Worm (Caenorhabditis elegans) whole organism, young adult: ENCODE measurements around the gene F46B3.7.

Experiments
- B0019.2 ChIP-seq: fragments of 200-800 bp; sonication (Bioruptor generic); conservative IDR thresholded peaks from 2 replicates; pipeline ENCODE4 v1.3.6; 2022; ENCODE audit warnings: missing genetic modification reagents, missing genetic modification characterization, missing compliant biosample characterization
- B0035.1 ChIP-seq: sonication (generic microtip); optimal IDR thresholded peaks from 2 replicates; lab custom pipeline; 2016; ENCODE audit warnings: missing genetic modification characterization, mild to moderate bottlenecking, missing compliant biosample characterization, missing genotype, missing genetic modification reagents
- B0261.1 ChIP-seq: sonication (generic microtip); optimal IDR thresholded peaks from 2 replicates; lab custom pipeline; 2016; ENCODE audit warnings: mild to moderate bottlenecking, missing genetic modification characterization, moderate library complexity, missing compliant biosample characterization
- B0336.3 ChIP-seq: fragments of 200-800 bp; sonication (Bioruptor generic); IDR thresholded peaks from 2 replicates; pipeline ENCODE4 v1.3.6; 2022; ENCODE audit warnings: missing genetic modification characterization, missing compliant biosample characterization
- C17E4.6 ChIP-seq: fragments of 200-800 bp; sonication (Bioruptor generic); IDR thresholded peaks from 2 replicates; pipeline ENCODE4 v1.3.6; 2022; ENCODE audit warnings: missing genetic modification reagents, missing genetic modification characterization, missing compliant biosample characterization
- D2030.7 ChIP-seq: fragments of 200-800 bp; sonication (Bioruptor generic); IDR thresholded peaks from 2 replicates; pipeline ENCODE4 v1.3.6; 2022; ENCODE audit warnings: missing genetic modification reagents, missing genetic modification characterization, missing compliant biosample characterization
- F22D6.2 ChIP-seq: sonication (generic microtip); optimal IDR thresholded peaks from 2 replicates; lab custom pipeline; 2016; ENCODE audit warnings: mild to moderate bottlenecking, missing genetic modification characterization, missing compliant biosample characterization
- F33H1.4 ChIP-seq: fragments of 200-800 bp; sonication (Bioruptor generic); IDR thresholded peaks from 2 replicates; pipeline ENCODE4 v1.3.6; 2022; ENCODE audit warnings: missing genetic modification reagents, missing genetic modification characterization, missing compliant biosample characterization
- F37B4.10 ChIP-seq: fragments of 200-800 bp; sonication (Bioruptor generic); IDR thresholded peaks from 2 replicates; pipeline ENCODE4 v1.3.6; 2022; ENCODE audit warnings: missing genetic modification characterization, missing compliant biosample characterization
- F39B2.1 ChIP-seq: fragments of 200-800 bp; sonication (Bioruptor generic); IDR thresholded peaks from 2 replicates; pipeline ENCODE4 v1.3.6; 2022; ENCODE audit warnings: missing genetic modification reagents, missing genetic modification characterization, missing compliant biosample characterization
- F49E8.2 ChIP-seq: sonication (generic microtip); optimal IDR thresholded peaks from 3 replicates; lab custom pipeline; 2017; ENCODE audit warnings: missing genetic modification characterization, mild to moderate bottlenecking, missing compliant biosample characterization, antibody characterized with exemption, moderate library complexity; ENCODE audit not compliant: insufficient read depth
- F55B11.4 ChIP-seq: sonication (generic microtip); optimal IDR thresholded peaks from 2 replicates; lab custom pipeline; 2016; ENCODE audit warnings: missing compliant biosample characterization, missing genetic modification characterization, borderline replicate concordance; ENCODE audit not compliant: insufficient read depth
- F57A8.1 ChIP-seq: fragments of 200-800 bp; sonication (Bioruptor generic); optimal IDR thresholded peaks from 2 replicates; lab custom pipeline; 2018; ENCODE audit warnings: mild to moderate bottlenecking, missing genetic modification characterization, moderate library complexity, missing compliant biosample characterization
- K11D2.4 ChIP-seq: fragments of 200-800 bp; sonication (Bioruptor generic); IDR thresholded peaks from 2 replicates; pipeline ENCODE4 v1.3.6; 2022; ENCODE audit warnings: missing genetic modification reagents, missing genetic modification characterization, missing compliant biosample characterization
- T07F8.4 ChIP-seq: sonication (generic microtip); optimal IDR thresholded peaks from 2 replicates; lab custom pipeline; 2016; ENCODE audit warnings: mild to moderate bottlenecking, missing genetic modification characterization, moderate library complexity, missing compliant biosample characterization
- Y53G8AR.9 ChIP-seq: fragments of 200-800 bp; sonication (Bioruptor generic); conservative IDR thresholded peaks from 2 replicates; pipeline ENCODE4 v1.3.6; 2022; ENCODE audit warnings: missing genetic modification reagents, missing genetic modification characterization, missing compliant biosample characterization
- ama-1 ChIP-seq, 3 experiments: fragments of 150-350 bp in 1 of 3; sonication (generic microtip) in 2 of 3; optimal IDR thresholded peaks; 2 replicates each; lab custom pipeline; 2014 to 2018; ENCODE audit warnings: missing biosample characterization in 2 of 3, missing genetic modification characterization in 2 of 3, missing genetic modification reagents in 2 of 3
- aptf-2 ChIP-seq: fragments of 200-800 bp; sonication (Bioruptor generic); conservative IDR thresholded peaks from 2 replicates; pipeline ENCODE4 v1.3.6; 2022; ENCODE audit warnings: missing genetic modification reagents, missing genetic modification characterization, missing compliant biosample characterization
- aptf-3 ChIP-seq: fragments of 200-800 bp; sonication (Bioruptor generic); IDR thresholded peaks from 2 replicates; pipeline ENCODE4 v1.3.6; 2022; ENCODE audit warnings: missing genetic modification characterization, missing compliant biosample characterization
- ccch-3 ChIP-seq: fragments of 200-800 bp; sonication (Bioruptor generic); optimal IDR thresholded peaks from 2 replicates; lab custom pipeline; 2018; ENCODE audit warnings: mild to moderate bottlenecking, missing genetic modification characterization, missing compliant biosample characterization
- ceh-58 ChIP-seq: fragments of 200-800 bp; sonication (Bioruptor generic); IDR thresholded peaks from 2 replicates; pipeline ENCODE4 v1.3.6; 2022; ENCODE audit warnings: missing genetic modification characterization, missing compliant biosample characterization
- ceh-91 ChIP-seq: fragments of 200-800 bp; sonication (Bioruptor generic); IDR thresholded peaks from 2 replicates; pipeline ENCODE4 v1.3.6; 2022; ENCODE audit warnings: missing genetic modification reagents, missing genetic modification characterization, missing compliant biosample characterization
- chd-7 ChIP-seq: sonication (generic microtip); optimal IDR thresholded peaks from 2 replicates; lab custom pipeline; 2016; ENCODE audit warnings: mild to moderate bottlenecking, missing genetic modification characterization, moderate library complexity, missing compliant biosample characterization
- dox-1 ChIP-seq: fragments of 200-800 bp; sonication (Bioruptor generic); IDR thresholded peaks from 2 replicates; pipeline ENCODE4 v1.3.6; 2022; ENCODE audit warnings: missing genetic modification reagents, missing genetic modification characterization, missing compliant biosample characterization
- dpff-1 ChIP-seq: sonication (generic microtip); optimal IDR thresholded peaks from 2 replicates; lab custom pipeline; 2017; ENCODE audit warnings: mild to moderate bottlenecking, missing genetic modification characterization, missing compliant biosample characterization
- dpl-1 ChIP-seq: fragments of 150-350 bp; optimal IDR thresholded peaks from 2 replicates; lab custom pipeline; 2014; ENCODE audit warnings: missing biosample characterization, missing genetic modification reagents, missing genetic modification characterization
- ekl-4 ChIP-seq: fragments of 200-800 bp; sonication (Bioruptor generic); IDR thresholded peaks from 2 replicates; pipeline ENCODE4 v1.3.6; 2022; ENCODE audit warnings: missing genetic modification reagents, missing genetic modification characterization, missing compliant biosample characterization
- fkh-3 ChIP-seq: sonication (generic microtip); optimal IDR thresholded peaks from 2 replicates; lab custom pipeline; 2016; ENCODE audit warnings: mild to moderate bottlenecking, missing genetic modification characterization, missing compliant biosample characterization
- hlh-12 ChIP-seq: sonication (generic microtip); optimal IDR thresholded peaks from 2 replicates; lab custom pipeline; 2016; ENCODE audit warnings: missing genetic modification characterization, missing compliant biosample characterization
- hmg-20 ChIP-seq: fragments of 200-800 bp; sonication (Bioruptor generic); IDR thresholded peaks from 2 replicates; pipeline ENCODE4 v1.3.6; 2022; ENCODE audit warnings: missing genetic modification reagents, missing genetic modification characterization, missing compliant biosample characterization
- hsf-1 ChIP-seq: fragments of 200-800 bp; sonication (Bioruptor generic); IDR thresholded peaks from 2 replicates; pipeline ENCODE4 v1.3.6; 2022; ENCODE audit warnings: missing genetic modification reagents, missing genetic modification characterization, missing compliant biosample characterization
- let-607 ChIP-seq, 2 experiments: fragments of 200-800 bp in 1 of 2; sonication (Bioruptor generic) in 1 of 2; sonication (generic microtip) in 1 of 2; optimal IDR thresholded peaks; 2 replicates each; lab custom pipeline; 2016 to 2018; ENCODE audit warnings: mild to moderate bottlenecking in 2 of 2, missing compliant biosample characterization in 2 of 2, missing genetic modification characterization in 2 of 2, moderate library complexity in 2 of 2, missing genotype in 1 of 2
- lin-35 ChIP-seq, 3 experiments: fragments of 150-350 bp in 2 of 3; sonication (generic microtip) in 1 of 3; optimal IDR thresholded peaks; 2 replicates each; lab custom pipeline; 2014 to 2018; ENCODE audit warnings: missing biosample characterization in 3 of 3, missing genetic modification characterization in 3 of 3, missing genetic modification reagents in 3 of 3
- lir-1 ChIP-seq: fragments of 200-800 bp; sonication (Bioruptor generic); conservative IDR thresholded peaks from 2 replicates; pipeline ENCODE4 v1.3.6; 2022; ENCODE audit warnings: missing genetic modification reagents, missing genetic modification characterization, missing compliant biosample characterization
- madf-10 ChIP-seq: sonication (generic microtip); optimal IDR thresholded peaks from 2 replicates; lab custom pipeline; 2016; ENCODE audit warnings: mild to moderate bottlenecking, missing genetic modification characterization, missing compliant biosample characterization
- madf-3 ChIP-seq: fragments of 200-800 bp; sonication (Bioruptor generic); IDR thresholded peaks from 2 replicates; pipeline ENCODE4 v1.3.6; 2022; ENCODE audit warnings: missing genetic modification reagents, missing genetic modification characterization, missing compliant biosample characterization
- nfya-1 ChIP-seq: sonication (generic microtip); optimal IDR thresholded peaks from 2 replicates; lab custom pipeline; 2017; ENCODE audit warnings: antibody characterized with exemption, missing compliant biosample characterization, missing genetic modification characterization, borderline replicate concordance; ENCODE audit not compliant: insufficient read depth
- nfyb-1 ChIP-seq: fragments of 200-800 bp; sonication (Bioruptor generic); IDR thresholded peaks from 2 replicates; pipeline ENCODE4 v1.3.6; 2022; ENCODE audit warnings: missing genetic modification reagents, missing genetic modification characterization, missing compliant biosample characterization
- nhr-90 ChIP-seq: sonication (generic microtip); optimal IDR thresholded peaks from 2 replicates; lab custom pipeline; 2016; ENCODE audit warnings: missing genotype, mild to moderate bottlenecking, missing genetic modification characterization, missing compliant biosample characterization
- pha-4 ChIP-seq: fragments of 150-350 bp; sonication (generic microtip); optimal IDR thresholded peaks from 2 replicates; lab custom pipeline; 2014; ENCODE audit warnings: missing biosample characterization, missing genetic modification reagents, missing genetic modification characterization
- rpc-1 ChIP-seq, 2 experiments: fragments of 150-350 bp in 1 of 2; sonication (generic microtip) in 1 of 2; optimal IDR thresholded peaks; 2 replicates each; lab custom pipeline; 2014 to 2018; ENCODE audit warnings: missing biosample characterization in 1 of 2, missing genetic modification characterization in 1 of 2, missing genetic modification reagents in 1 of 2, missing genotype in 1 of 2
- somi-1 ChIP-seq: fragments of 200-800 bp; sonication (Bioruptor generic); optimal IDR thresholded peaks from 2 replicates; lab custom pipeline; 2018; ENCODE audit warnings: mild to moderate bottlenecking, missing genetic modification characterization, missing compliant biosample characterization
- tbx-9 ChIP-seq: sonication (generic microtip); optimal IDR thresholded peaks from 2 replicates; lab custom pipeline; 2016; ENCODE audit warnings: borderline replicate concordance, missing genetic modification characterization, inconsistent platforms, missing compliant biosample characterization
- xnd-1 ChIP-seq: sonication (generic microtip); optimal IDR thresholded peaks from 2 replicates; lab custom pipeline; 2016; ENCODE audit warnings: missing genotype, missing genetic modification reagents, missing genetic modification characterization, missing compliant biosample characterization
- zfh-2 ChIP-seq: fragments of 200-800 bp; sonication (Bioruptor generic); conservative IDR thresholded peaks from 2 replicates; pipeline ENCODE4 v1.3.6; 2022; ENCODE audit warnings: missing genetic modification reagents, missing genetic modification characterization, missing compliant biosample characterization
- zim-3 ChIP-seq: sonication (generic microtip); optimal IDR thresholded peaks from 2 replicates; lab custom pipeline; 2017; ENCODE audit warnings: mild to moderate bottlenecking, missing genetic modification characterization, moderate library complexity, missing compliant biosample characterization
- ztf-6 ChIP-seq: fragments of 200-800 bp; sonication (Bioruptor generic); IDR thresholded peaks from 2 replicates; pipeline ENCODE4 v1.3.6; 2022; ENCODE audit warnings: missing genetic modification reagents, missing genetic modification characterization, missing compliant biosample characterization

The F46B3.7 gene

DNA sequence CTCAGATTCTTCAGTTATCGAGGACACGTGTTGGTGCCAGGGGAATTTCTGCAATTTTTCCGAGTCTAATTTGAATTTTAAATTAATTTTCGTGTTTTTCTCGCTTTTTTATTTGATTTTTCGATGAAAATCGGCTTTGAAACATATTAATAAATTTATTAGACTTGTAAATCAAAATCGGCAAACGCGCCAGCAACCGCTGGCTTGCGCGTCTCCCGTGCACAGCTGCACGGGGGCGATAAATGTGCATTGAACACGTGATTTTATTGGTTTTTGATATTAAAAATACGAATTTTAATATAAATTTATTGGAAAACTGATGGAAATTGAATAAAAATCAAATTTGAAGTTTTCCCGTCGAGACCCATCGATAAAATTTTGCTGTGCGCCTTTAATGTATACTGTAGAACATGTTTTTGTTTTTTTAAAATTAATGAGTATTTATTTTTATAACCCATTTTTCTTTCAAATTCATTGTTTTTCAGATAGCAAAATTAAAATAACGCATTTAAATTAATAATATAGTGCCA, 38.0 kb downstream of the F46B3.7 start, which contains the start of gene F26F2.7 (continued):
- no peak for TF ChIP-seq ceh-58 (GFP tag; lab: Robert Waterston, UW)
- no peak for TF ChIP-seq nfya-1 (tag; lab: Kevin White, UChicago)
- peak; percentile 59 for TF ChIP-seq dpl-1
- no peak for TF ChIP-seq zim-3 (tag; lab: Kevin White, UChicago)
- no peak for TF ChIP-seq hsf-1 (GFP tag; lab: Robert Waterston, UW)
- no peak for TF ChIP-seq T07F8.4 (tag; lab: Kevin White, UChicago)
- peak; percentile 34 for TF ChIP-seq chd-7 (tag; lab: Kevin White, UChicago)
- TF ChIP-seq hlh-12: no peak
- TF ChIP-seq B0035.1: peak; percentile 56
- TF ChIP-seq xnd-1 (tag; lab: Kevin White, UChicago): peak; percentile 100
- TF ChIP-seq fkh-3 (tag; lab: Kevin White, UChicago): no peak
- peak; percentile 89 for TF ChIP-seq ekl-4
- TF ChIP-seq dpff-1 (tag; lab: Kevin White, UChicago): no peak
- peak; percentile 79 for TF ChIP-seq hmg-20 (GFP tag; lab: Robert Waterston, UW)
- TF ChIP-seq lin-35 (GFP tag; optimal IDR thresholded peaks at IDR 0.05; lab: Kevin White, UChicago): peak in 2 of 3 experiments; percentile 4 to 82
- TF ChIP-seq ama-1 (optimal IDR thresholded peaks at IDR 0.05; lab: Kevin White, UChicago): no peak
- no peak for TF ChIP-seq ama-1 (GFP tag; optimal IDR thresholded peaks at IDR 0.05; lab: Kevin White, UChicago)
- no peak for TF ChIP-seq nhr-90 (tag; lab: Kevin White, UChicago)
- peak; percentile 50; the same call in 1 of the 2 replicates for TF ChIP-seq C17E4.6
- no peak for TF ChIP-seq F39B2.1 (GFP tag; lab: Robert Waterston, UW)
- TF ChIP-seq F22D6.2 (tag; lab: Kevin White, UChicago): peak; percentile 28
- 0 out of 2 replicates have a peak, but pooled peaks have one; percentile 20 for TF ChIP-seq B0019.2 (GFP tag; lab: Robert Waterston, UW)
- TF ChIP-seq B0261.1 (tag; lab: Kevin White, UChicago): peak; percentile 25
- peak; percentile 80 for TF ChIP-seq zfh-2
- TF ChIP-seq F55B11.4 (tag; lab: Kevin White, UChicago): no peak
- no peak for TF ChIP-seq aptf-3 (GFP tag; lab: Robert Waterston, UW)
- TF ChIP-seq let-607 (tag; optimal IDR thresholded peaks at IDR 0.05; lab: Kevin White, UChicago): peak; percentile 33 to 81
- TF ChIP-seq F37B4.10: 0 out of 2 replicates have a peak, but pooled peaks have one; percentile 20
- no peak; the same call in 1 of the 2 replicates for TF ChIP-seq nfyb-1 (GFP tag; lab: Robert Waterston, UW)
- TF ChIP-seq F57A8.1 (GFP tag; lab: Kevin White, UChicago): no peak
- TF ChIP-seq Y53G8AR.9 (GFP tag; lab: Robert Waterston, UW): peak; percentile 88
- TF ChIP-seq lir-1 (GFP tag; lab: Robert Waterston, UW): peak; percentile 80; the same call in 1 of the 2 replicates
- no peak for TF ChIP-seq ccch-3 (GFP tag; lab: Kevin White, UChicago)
- peak; percentile 79 for TF ChIP-seq K11D2.4 (GFP tag; lab: Robert Waterston, UW)
- no peak for TF ChIP-seq rpc-1 (optimal IDR thresholded peaks at IDR 0.05; lab: Kevin White, UChicago)
- TF ChIP-seq rpc-1 (tag; optimal IDR thresholded peaks at IDR 0.05; lab: Kevin White, UChicago): no peak
- TF ChIP-seq ceh-91 (GFP tag; lab: Robert Waterston, UW): peak; percentile 87
- TF ChIP-seq pha-4: peak; percentile 48
- peak; percentile 91 for TF ChIP-seq D2030.7 (GFP tag; lab: Robert Waterston, UW)
- TF ChIP-seq F33H1.4 (GFP tag; lab: Robert Waterston, UW): peak; percentile 95
- peak; percentile 97 for TF ChIP-seq B0336.3 (GFP tag; lab: Robert Waterston, UW)
- no peak for TF ChIP-seq F49E8.2 (tag; lab: Kevin White, UChicago)
- peak; percentile 78 for TF ChIP-seq madf-10
- TF ChIP-seq somi-1: peak; percentile 29
- no peak for TF ChIP-seq aptf-2
- no peak for TF ChIP-seq tbx-9
- peak; percentile 98 for TF ChIP-seq dox-1
- TF ChIP-seq madf-3: peak; percentile 83
- no peak for TF ChIP-seq ztf-6
